Worm (Caenorhabditis elegans) whole organism, midembryonic: ENCODE measurements around the gene F07H5.7.

Experiments
- T22C8.4 ChIP-seq: fragments of 200-800 bp; sonication (Bioruptor generic); IDR thresholded peaks from 2 replicates; pipeline ENCODE4 v1.3.6; 2022; ENCODE audit warnings: missing genetic modification characterization, missing compliant biosample characterization
- cog-1 ChIP-seq: sonication (generic microtip); optimal IDR thresholded peaks from 2 replicates; lab custom pipeline; 2016; ENCODE audit warnings: missing genetic modification characterization, missing compliant biosample characterization
- flt-1 ChIP-seq: fragments of 200-800 bp; sonication (Bioruptor generic); IDR thresholded peaks from 2 replicates; pipeline ENCODE4 v1.3.6; 2022; ENCODE audit warnings: missing genetic modification characterization, missing compliant biosample characterization
- klf-2 ChIP-seq: fragments of 200-800 bp; sonication (Bioruptor generic); conservative IDR thresholded peaks from 2 replicates; pipeline ENCODE4 v1.3.6; 2022; ENCODE audit warnings: missing genetic modification reagents, missing genetic modification characterization, missing compliant biosample characterization
- med-1 ChIP-seq: sonication (generic microtip); optimal IDR thresholded peaks from 2 replicates; lab custom pipeline; 2017; ENCODE audit warnings: missing genetic modification characterization, mild to moderate bottlenecking, missing compliant biosample characterization, antibody characterized with exemption, missing genetic modification reagents; ENCODE audit not compliant: insufficient read depth
- ref-1 ChIP-seq: fragments of 200-800 bp; sonication (Bioruptor generic); conservative IDR thresholded peaks from 2 replicates; pipeline ENCODE4 v1.3.6; 2022; ENCODE audit warnings: missing genetic modification reagents, missing genetic modification characterization, missing compliant biosample characterization
- tab-1 ChIP-seq: fragments of 200-800 bp; sonication (Bioruptor generic); IDR thresholded peaks from 2 replicates; pipeline ENCODE4 v1.3.6; 2022; ENCODE audit warnings: missing genetic modification characterization, missing compliant biosample characterization
- ztf-23 ChIP-seq: fragments of 200-800 bp; sonication (Bioruptor generic); IDR thresholded peaks from 2 replicates; pipeline ENCODE4 v1.3.6; 2022; ENCODE audit warnings: missing genetic modification reagents, missing genetic modification characterization, missing compliant biosample characterization
- ztf-29 ChIP-seq: fragments of 200-800 bp; sonication (Bioruptor generic); IDR thresholded peaks from 2 replicates; pipeline ENCODE4 v1.3.6; 2022; ENCODE audit warnings: missing genetic modification reagents, missing genetic modification characterization, missing compliant biosample characterization

F07H5.7 gene

ce11 chrII:8764332-8764731 is 29.6 kb downstream of the F07H5.7 start:
- TF ChIP-seq flt-1 (GFP tag; lab: Robert Waterston, UW) = no peak
- TF ChIP-seq ztf-23 (GFP tag; lab: Robert Waterston, UW) = no peak
- TF ChIP-seq tab-1 (GFP tag; lab: Robert Waterston, UW) = no peak
- no peak for TF ChIP-seq med-1 (GFP tag; lab: Kevin White, UChicago)
- no peak for TF ChIP-seq cog-1 (tag; lab: Kevin White, UChicago)
- TF ChIP-seq ref-1 (GFP tag; lab: Robert Waterston, UW) = no peak
- no peak for TF ChIP-seq T22C8.4 (GFP tag; lab: Robert Waterston, UW)
- TF ChIP-seq ztf-29 (GFP tag; lab: Robert Waterston, UW) = no peak
- TF ChIP-seq klf-2 (GFP tag; lab: Robert Waterston, UW) = no peak

ce11 chrII:8763367-8763766 is 30.6 kb downstream of the F07H5.7 start:
- TF ChIP-seq flt-1 (GFP tag; lab: Robert Waterston, UW) (no peak), tab-1 (GFP tag; lab: Robert Waterston, UW) (no peak), ztf-29 (GFP tag; lab: Robert Waterston, UW) (no peak), klf-2 (GFP tag; lab: Robert Waterston, UW) (no peak), med-1 (GFP tag; lab: Kevin White, UChicago) (no peak), ztf-23 (GFP tag; lab: Robert Waterston, UW) (no peak), T22C8.4 (GFP tag; lab: Robert Waterston, UW) (no peak), cog-1 (tag; lab: Kevin White, UChicago) (no peak), ref-1 (GFP tag; lab: Robert Waterston, UW) (no peak)

- TF ChIP-seq ztf-29 (GFP tag; lab: Robert Waterston, UW) (no peak), cog-1 (tag; lab: Kevin White, UChicago) (no peak), ref-1 (GFP tag; lab: Robert Waterston, UW) (no peak), klf-2 (GFP tag; lab: Robert Waterston, UW) (no peak), ztf-23 (GFP tag; lab: Robert Waterston, UW) (no peak), flt-1 (GFP tag; lab: Robert Waterston, UW) (no peak), med-1 (GFP tag; lab: Kevin White, UChicago) (no peak), tab-1 (GFP tag; lab: Robert Waterston, UW) (no peak), T22C8.4 (GFP tag; lab: Robert Waterston, UW) (no peak)
These were observed 32.2 kb downstream of the F07H5.7 start for ce11 chrII:8761739-8762138.

ce11 chrII:8759493-8759892 is 34.5 kb downstream of the F07H5.7 start, which contains the start of gene fut-1:
fut-1 (minus strand) TSS chrII:8759593.
- TF ChIP-seq klf-2 (GFP tag; lab: Robert Waterston, UW) (no peak), T22C8.4 (GFP tag; lab: Robert Waterston, UW) (no peak), flt-1 (GFP tag; lab: Robert Waterston, UW) (no peak), ztf-23 (GFP tag; lab: Robert Waterston, UW) (no peak), tab-1 (GFP tag; lab: Robert Waterston, UW) (no peak), med-1 (GFP tag; lab: Kevin White, UChicago) (no peak), ref-1 (GFP tag; lab: Robert Waterston, UW) (no peak), cog-1 (tag; lab: Kevin White, UChicago) (no peak), ztf-29 (GFP tag; lab: Robert Waterston, UW) (no peak)

- TF ChIP-seq klf-2 (GFP tag; lab: Robert Waterston, UW) (no peak), flt-1 (GFP tag; lab: Robert Waterston, UW) (no peak), T22C8.4 (GFP tag; lab: Robert Waterston, UW) (no peak), tab-1 (GFP tag; lab: Robert Waterston, UW) (no peak), ztf-29 (GFP tag; lab: Robert Waterston, UW) (no peak), med-1 (GFP tag; lab: Kevin White, UChicago) (no peak), ztf-23 (GFP tag; lab: Robert Waterston, UW) (no peak)
These were observed 38.7 kb downstream of the F07H5.7 start, which contains the start of gene K08F8.7 for ce11 chrII:8755270-8755669. K08F8.7 (minus strand) TSS chrII:8755370.

ce11 chrII:8751686-8752085 is 42.3 kb downstream of the F07H5.7 start, which contains the start of gene atf-2:
atf-2 (plus strand) TSS chrII:8751986.
- no peak for TF ChIP-seq ztf-29 (GFP tag; lab: Robert Waterston, UW)

- no peak for TF ChIP-seq cog-1 (tag; lab: Kevin White, UChicago)
- TF ChIP-seq ztf-23 (GFP tag; lab: Robert Waterston, UW) = 0 out of 2 replicates have a peak, but pooled peaks have one; percentile 18
These were observed 42.9 kb downstream of the F07H5.7 start for ce11 chrII:8751042-8751441.

ce11 chrII:8750056-8750455 is 43.9 kb downstream of the F07H5.7 start:
- TF ChIP-seq klf-2 (GFP tag; lab: Robert Waterston, UW) = no peak
- no peak for TF ChIP-seq tab-1 (GFP tag; lab: Robert Waterston, UW)
- TF ChIP-seq flt-1 (GFP tag; lab: Robert Waterston, UW) = no peak
- no peak for TF ChIP-seq ztf-23 (GFP tag; lab: Robert Waterston, UW)
- no peak for TF ChIP-seq T22C8.4 (GFP tag; lab: Robert Waterston, UW)
- no peak for TF ChIP-seq med-1 (GFP tag; lab: Kevin White, UChicago)
- no peak for TF ChIP-seq cog-1 (tag; lab: Kevin White, UChicago)
- no peak for TF ChIP-seq ref-1 (GFP tag; lab: Robert Waterston, UW)
- no peak for TF ChIP-seq ztf-29 (GFP tag; lab: Robert Waterston, UW)

- no peak for TF ChIP-seq tab-1 (GFP tag; lab: Robert Waterston, UW)
- TF ChIP-seq med-1 (GFP tag; lab: Kevin White, UChicago) = no peak
- no peak for TF ChIP-seq ztf-29 (GFP tag; lab: Robert Waterston, UW)
- no peak for TF ChIP-seq T22C8.4 (GFP tag; lab: Robert Waterston, UW)
- TF ChIP-seq cog-1 (tag; lab: Kevin White, UChicago) = no peak
- TF ChIP-seq klf-2 (GFP tag; lab: Robert Waterston, UW) = no peak
- no peak for TF ChIP-seq ref-1 (GFP tag; lab: Robert Waterston, UW)
- no peak for TF ChIP-seq flt-1 (GFP tag; lab: Robert Waterston, UW)
- no peak for TF ChIP-seq ztf-23 (GFP tag; lab: Robert Waterston, UW)
These were observed 44.9 kb downstream of the F07H5.7 start for ce11 chrII:8749084-8749483.
